Fruit fly (Drosophila melanogaster) S2 (cell line): ENCODE measurements around the gene 140up.

Experiments used
- CG8478 ChIP-seq: fragments of >200 bp; optimal IDR thresholded peaks from 2 replicates; lab custom pipeline; 2018
- CTCF ChIP-seq, 2 experiments: fragments of >200 bp; optimal IDR thresholded peaks; 2 replicates each; lab custom pipeline; 2018

DNA sequence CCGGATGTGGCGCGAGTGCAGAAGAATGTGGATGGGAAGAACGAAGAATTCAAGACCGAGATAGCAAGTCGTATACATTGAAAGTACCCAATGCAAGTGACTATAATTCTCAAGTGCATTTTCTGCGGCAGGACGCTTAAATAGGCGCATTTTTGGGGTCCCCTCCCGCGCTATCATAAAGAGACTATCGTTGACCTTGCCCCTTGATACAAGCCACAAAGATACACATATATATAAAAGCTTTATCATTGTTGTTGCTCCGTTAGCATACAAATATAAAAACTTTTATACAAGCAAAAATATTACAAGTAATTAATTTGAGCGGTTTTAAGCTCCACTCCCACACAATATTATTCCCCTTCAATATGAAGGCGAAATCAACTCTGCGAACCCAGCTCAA, 37.2 kb downstream of the 140up start:
- TF ChIP-seq CG8478 (lab: Kevin White, UChicago) (no peak), CTCF (optimal IDR thresholded peaks at IDR 0.05; lab: Kevin White, UChicago) (no peak)
